Worm (Caenorhabditis elegans) whole organism, L1 larva: ENCODE data around the gene ttll-4.

ENCODE experiments used
- C34B4.2 ChIP-seq: sonication (generic microtip); optimal IDR thresholded peaks from 2 replicates; lab custom pipeline; 2017; ENCODE audit warnings: mild to moderate bottlenecking, missing genetic modification characterization, missing compliant biosample characterization
- elt-3 ChIP-seq, 6 experiments: fragments of 150-350 bp in 1 of 6; sonication (generic microtip); optimal IDR thresholded peaks; 2 replicates each; lab custom pipeline; 2017 to 2018; ENCODE audit warnings: missing biosample characterization in 6 of 6, missing genetic modification characterization in 6 of 6, inconsistent platforms in 1 of 6
- nhr-77 ChIP-seq: fragments of 150-350 bp; optimal IDR thresholded peaks from 2 replicates; lab custom pipeline; 2014; ENCODE audit warnings: missing biosample characterization, missing genetic modification characterization

- TF ChIP-seq nhr-77 (no peak), elt-3 (tag; optimal IDR thresholded peaks at IDR 0.05; lab: Kevin White, UChicago) (no peak), C34B4.2 (tag; lab: Kevin White, UChicago) (no peak)
These were observed 32.3 kb downstream of the ttll-4 start for ce11 chrIII:10156269-10156668.
